Worm (Caenorhabditis elegans) whole organism, early embryonic: Measurements from ENCODE around the gene rcd-1.

Experiments used
- B0310.2 ChIP-seq: sonication (generic microtip); optimal IDR thresholded peaks from 2 replicates; lab custom pipeline; 2016; ENCODE audit warnings: mild to moderate bottlenecking, missing genetic modification characterization, missing compliant biosample characterization
- F13C5.2 ChIP-seq: sonication (generic microtip); optimal IDR thresholded peaks from 2 replicates; lab custom pipeline; 2017; ENCODE audit warnings: mild to moderate bottlenecking, missing genetic modification characterization, inconsistent platforms, missing compliant biosample characterization
- aly-1 ChIP-seq: sonication (generic microtip); optimal IDR thresholded peaks from 2 replicates; lab custom pipeline; 2016; ENCODE audit warnings: missing genetic modification characterization, missing compliant biosample characterization
- ama-1 ChIP-seq: fragments of 150-350 bp; optimal IDR thresholded peaks from 2 replicates; lab custom pipeline; 2014
- ceh-13 ChIP-seq: fragments of 200-800 bp; sonication (Bioruptor generic); optimal IDR thresholded peaks from 2 replicates; lab custom pipeline; 2018; ENCODE audit warnings: mild to moderate bottlenecking, missing genetic modification characterization, missing compliant biosample characterization
- ceh-36 ChIP-seq: sonication (generic microtip); optimal IDR thresholded peaks from 2 replicates; lab custom pipeline; 2016; ENCODE audit warnings: missing genetic modification characterization, inconsistent platforms, missing compliant biosample characterization
- ets-7 ChIP-seq: sonication (generic microtip); optimal IDR thresholded peaks from 2 replicates; lab custom pipeline; 2016; ENCODE audit warnings: missing genotype, missing genetic modification characterization, missing compliant biosample characterization
- flt-1 ChIP-seq: fragments of 200-800 bp; sonication (Bioruptor generic); IDR thresholded peaks from 2 replicates; pipeline ENCODE4 v1.3.6; 2022; ENCODE audit warnings: missing genetic modification characterization, missing compliant biosample characterization
- hmbx-1 ChIP-seq: sonication (generic microtip); optimal IDR thresholded peaks from 2 replicates; lab custom pipeline; 2016; ENCODE audit warnings: mild to moderate bottlenecking, missing genetic modification characterization, missing compliant biosample characterization
- hmg-4 ChIP-seq: fragments of 200-800 bp; sonication (Bioruptor generic); optimal IDR thresholded peaks from 2 replicates; lab custom pipeline; 2018; ENCODE audit warnings: mild to moderate bottlenecking, missing genetic modification characterization, missing compliant biosample characterization
- hnd-1 ChIP-seq: sonication (generic microtip); optimal IDR thresholded peaks from 2 replicates; lab custom pipeline; 2016; ENCODE audit warnings: missing genetic modification characterization, missing compliant biosample characterization
- pes-1 ChIP-seq: fragments of 200-800 bp; sonication (Bioruptor generic); IDR thresholded peaks from 2 replicates; pipeline ENCODE4 v1.3.6; 2022; ENCODE audit warnings: missing genetic modification reagents, missing genetic modification characterization, missing compliant biosample characterization
- scrt-1 ChIP-seq: fragments of 200-800 bp; sonication (Bioruptor generic); IDR thresholded peaks from 2 replicates; pipeline ENCODE4 v1.3.6; 2022; ENCODE audit warnings: missing genetic modification characterization, missing compliant biosample characterization
- sea-1 ChIP-seq: fragments of 200-800 bp; sonication (Bioruptor generic); conservative IDR thresholded peaks from 2 replicates; pipeline ENCODE4 v1.3.6; 2022; ENCODE audit warnings: missing genetic modification characterization, missing compliant biosample characterization
- tbx-11 ChIP-seq: fragments of 200-800 bp; sonication (Bioruptor generic); IDR thresholded peaks from 2 replicates; pipeline ENCODE4 v1.3.6; 2022; ENCODE audit warnings: missing genetic modification characterization, missing compliant biosample characterization
- tbx-37 ChIP-seq: fragments of 200-800 bp; sonication (Bioruptor generic); conservative IDR thresholded peaks from 2 replicates; pipeline ENCODE4 v1.3.6; 2022; ENCODE audit warnings: missing genetic modification reagents, missing genetic modification characterization, missing compliant biosample characterization
- tra-4 ChIP-seq: sonication (generic microtip); optimal IDR thresholded peaks from 2 replicates; lab custom pipeline; 2017; ENCODE audit warnings: missing genetic modification characterization, missing compliant biosample characterization

rcd-1 gene

ce11 chrII:3743684-3744200 lies 10.0 kb upstream of the rcd-1 start, which contains the start of gene nta-1:
Gene nta-1 (minus strand): TSS chrII:3743814.
- TF ChIP-seq aly-1 (tag; lab: Kevin White, UChicago) = no peak
- TF ChIP-seq hmbx-1 (tag; lab: Kevin White, UChicago) = no peak
- no peak for TF ChIP-seq flt-1 (GFP tag; lab: Robert Waterston, UW)
- no peak for TF ChIP-seq ceh-13 (GFP tag; lab: Kevin White, UChicago)
- TF ChIP-seq hnd-1 = no peak
- no peak for TF ChIP-seq tbx-37 (GFP tag; lab: Robert Waterston, UW)
- no peak for TF ChIP-seq ama-1 (lab: Kevin White, UChicago)
- TF ChIP-seq hmg-4 = no peak
- TF ChIP-seq pes-1 (GFP tag; lab: Robert Waterston, UW) = no peak
- TF ChIP-seq B0310.2 (tag; lab: Kevin White, UChicago) = no peak
- TF ChIP-seq ceh-36 (tag; lab: Kevin White, UChicago) = no peak
- TF ChIP-seq tra-4 (tag; lab: Kevin White, UChicago) = no peak
- TF ChIP-seq sea-1 (GFP tag; lab: Robert Waterston, UW) = no peak
- TF ChIP-seq F13C5.2 = no peak

ce11 chrII:3747405-3747804 lies 6.3 kb upstream of the rcd-1 start, which contains the start of gene fbxb-92:
Gene fbxb-92 (minus strand): TSS chrII:3747505.
- TF ChIP-seq tra-4 (tag; lab: Kevin White, UChicago) (no peak), F13C5.2 (no peak), tbx-37 (GFP tag; lab: Robert Waterston, UW) (no peak), B0310.2 (tag; lab: Kevin White, UChicago) (no peak)

ce11 chrII:3748719-3749118 lies 5.0 kb upstream of the rcd-1 start, which contains the start of gene fbxb-90:
Gene fbxb-90 (minus strand): TSS chrII:3748819.
- no peak for TF ChIP-seq hmbx-1 (tag; lab: Kevin White, UChicago)
- TF ChIP-seq hnd-1 = no peak
- TF ChIP-seq tbx-37 (GFP tag; lab: Robert Waterston, UW) = no peak
- no peak for TF ChIP-seq ceh-13 (GFP tag; lab: Kevin White, UChicago)
- no peak for TF ChIP-seq sea-1 (GFP tag; lab: Robert Waterston, UW)
- no peak for TF ChIP-seq pes-1 (GFP tag; lab: Robert Waterston, UW)
- TF ChIP-seq ceh-36 (tag; lab: Kevin White, UChicago) = no peak
- TF ChIP-seq aly-1 (tag; lab: Kevin White, UChicago) = no peak
- no peak for TF ChIP-seq flt-1 (GFP tag; lab: Robert Waterston, UW)
- TF ChIP-seq ama-1 (lab: Kevin White, UChicago) = no peak
- no peak for TF ChIP-seq tbx-11 (GFP tag; lab: Robert Waterston, UW)
- TF ChIP-seq B0310.2 (tag; lab: Kevin White, UChicago) = no peak
- TF ChIP-seq F13C5.2 = no peak
- no peak for TF ChIP-seq ets-7 (tag; lab: Kevin White, UChicago)
- TF ChIP-seq hmg-4 = no peak
- TF ChIP-seq tra-4 (tag; lab: Kevin White, UChicago) = no peak
- TF ChIP-seq scrt-1 = no peak

- no peak for TF ChIP-seq hmg-4
Observed at ce11 chrII:3750685-3751084, 3.0 kb upstream of the rcd-1 start, which contains the start of gene fbxb-91. Gene fbxb-91 (minus strand): TSS chrII:3750785.

ce11 chrII:3752184-3752583 lies 1.5 kb upstream of the rcd-1 start, which contains the start of gene sdz-11:
Gene sdz-11 (minus strand): TSS chrII:3752284.
- TF ChIP-seq ama-1 (lab: Kevin White, UChicago) (no peak), ets-7 (tag; lab: Kevin White, UChicago) (no peak), tbx-37 (GFP tag; lab: Robert Waterston, UW) (no peak), tra-4 (tag; lab: Kevin White, UChicago) (no peak), scrt-1 (no peak), ceh-13 (GFP tag; lab: Kevin White, UChicago) (no peak)

ce11 chrII:3757499-3757898 lies 3.8 kb downstream of the rcd-1 start, which contains the start of gene srx-111:
Gene srx-111 (plus strand): TSS chrII:3757799.
- no peak for TF ChIP-seq hnd-1
- TF ChIP-seq tra-4 (tag; lab: Kevin White, UChicago) = no peak
- no peak for TF ChIP-seq tbx-11 (GFP tag; lab: Robert Waterston, UW)
- TF ChIP-seq scrt-1 = no peak
- TF ChIP-seq ceh-36 (tag; lab: Kevin White, UChicago) = no peak
- no peak for TF ChIP-seq ama-1 (lab: Kevin White, UChicago)
- TF ChIP-seq B0310.2 (tag; lab: Kevin White, UChicago) = no peak
- TF ChIP-seq hmbx-1 (tag; lab: Kevin White, UChicago) = no peak
- no peak for TF ChIP-seq aly-1 (tag; lab: Kevin White, UChicago)
- no peak for TF ChIP-seq pes-1 (GFP tag; lab: Robert Waterston, UW)
- TF ChIP-seq tbx-37 (GFP tag; lab: Robert Waterston, UW) = no peak
- no peak for TF ChIP-seq F13C5.2
- no peak for TF ChIP-seq ets-7 (tag; lab: Kevin White, UChicago)
- no peak for TF ChIP-seq flt-1 (GFP tag; lab: Robert Waterston, UW)
- TF ChIP-seq sea-1 (GFP tag; lab: Robert Waterston, UW) = no peak
- TF ChIP-seq ceh-13 (GFP tag; lab: Kevin White, UChicago) = no peak
- TF ChIP-seq hmg-4 = no peak

ce11 chrII:3759010-3759409 lies 5.3 kb downstream of the rcd-1 start, which contains the start of gene T24E12.12:
Gene T24E12.12 (plus strand): TSS chrII:3759290.
- TF ChIP-seq ets-7 (tag; lab: Kevin White, UChicago) = no peak
- TF ChIP-seq sea-1 (GFP tag; lab: Robert Waterston, UW) = no peak
- TF ChIP-seq scrt-1 = no peak
- no peak for TF ChIP-seq tbx-37 (GFP tag; lab: Robert Waterston, UW)
- no peak for TF ChIP-seq hmg-4
- TF ChIP-seq ceh-13 (GFP tag; lab: Kevin White, UChicago) = no peak
- TF ChIP-seq tbx-11 (GFP tag; lab: Robert Waterston, UW) = no peak
- no peak for TF ChIP-seq tra-4 (tag; lab: Kevin White, UChicago)
